Worm (Caenorhabditis elegans): ENCODE data around the gene F56D2.2.

The F56D2.2 gene

ce11 chrIII:5546309-5546708, 40.8 kb upstream of the F56D2.2 start:
- TF ChIP-seq nhr-21 (tag; optimal IDR thresholded peaks at IDR 0.05) (peak; percentile 30), nhr-237 (tag; optimal IDR thresholded peaks at IDR 0.05) (no peak), dmd-4 (tag; optimal IDR thresholded peaks at IDR 0.05) (no peak), nhr-25 (tag; optimal IDR thresholded peaks at IDR 0.05) (peak; percentile 12), C34F6.9 (tag; optimal IDR thresholded peaks at IDR 0.05) (peak; percentile 21)

DNA sequence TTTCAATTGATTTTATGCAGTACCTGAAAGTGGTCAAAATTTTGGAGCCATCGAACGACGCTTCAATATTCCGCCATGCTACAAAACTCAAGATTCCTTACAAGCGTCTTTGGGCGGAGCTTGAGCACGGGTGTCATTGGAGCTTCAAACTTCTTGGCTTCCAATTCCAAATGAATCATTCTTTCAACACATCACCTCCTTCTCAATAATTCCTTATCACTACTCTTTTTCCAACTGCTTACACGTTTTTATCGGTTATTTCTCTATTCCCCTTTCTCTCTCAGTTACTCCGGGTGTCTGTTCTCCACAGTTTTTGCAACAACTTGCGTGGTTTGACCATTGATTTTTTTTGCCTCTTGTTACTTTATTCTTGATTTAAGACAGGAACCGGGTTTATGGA, 40.3 kb upstream of the F56D2.2 start, which contains the start of gene F09F7.5:
Gene F09F7.5, plus strand, starts transcription at position 258 of the 400 bp plus-strand sequence.
- TF ChIP-seq unc-39 (tag; optimal IDR thresholded peaks at IDR 0.05) (no peak), alr-1 (tag; optimal IDR thresholded peaks at IDR 0.05) (no peak), fos-1 (tag; optimal IDR thresholded peaks at IDR 0.05) (peak; percentile 87), C34F6.9 (tag; optimal IDR thresholded peaks at IDR 0.05) (no peak), snpc-4 (tag; optimal IDR thresholded peaks at IDR 0.05) (no peak), nhr-25 (tag; optimal IDR thresholded peaks at IDR 0.05) (no peak), ztf-4 (tag; optimal IDR thresholded peaks at IDR 0.05) (no peak), mbf-1 (tag; optimal IDR thresholded peaks at IDR 0.05) (no peak), ama-1 (optimal IDR thresholded peaks at IDR 0.05) (no peak), crh-2 (tag; optimal IDR thresholded peaks at IDR 0.05) (peak; percentile 27), nhr-10 (tag; optimal IDR thresholded peaks at IDR 0.05) (no peak), blmp-1 (tag; optimal IDR thresholded peaks at IDR 0.05; ENCODE audit: insufficient read depth) (no peak), sma-3 (GFP tag; optimal IDR thresholded peaks at IDR 0.05) (no peak), gmeb-1 (tag; optimal IDR thresholded peaks at IDR 0.05) (no peak)

DNA sequence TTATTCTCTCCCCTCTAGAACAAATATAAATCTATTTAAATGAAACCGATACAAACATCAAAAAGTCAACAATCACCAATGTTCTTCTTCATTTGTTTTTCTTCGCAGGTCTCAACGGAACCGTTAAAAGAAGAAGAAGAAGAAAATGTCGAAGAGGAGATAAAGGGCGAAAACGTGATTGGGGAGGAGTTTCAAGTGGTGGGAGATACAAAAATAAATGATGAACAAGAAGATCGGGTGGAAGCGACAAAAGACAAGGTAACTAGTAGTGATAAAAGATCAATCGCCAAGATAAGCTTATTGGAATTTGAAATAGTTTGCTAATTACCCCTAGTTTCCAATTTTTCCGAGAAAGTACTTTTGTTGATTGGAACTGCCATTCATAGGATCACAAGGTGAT, 36.9 kb upstream of the F56D2.2 start:
- TF ChIP-seq nhr-11 (tag; optimal IDR thresholded peaks at IDR 0.05) = no peak
- peak; percentile 29 for TF ChIP-seq fos-1 (tag; optimal IDR thresholded peaks at IDR 0.05)
- TF ChIP-seq ama-1 (optimal IDR thresholded peaks at IDR 0.05) = no peak
- peak; percentile 24 for TF ChIP-seq sma-9 (GFP tag; optimal IDR thresholded peaks at IDR 0.05)
- TF ChIP-seq sma-9 (tag; optimal IDR thresholded peaks at IDR 0.05) = no peak
- no peak for TF ChIP-seq ZK546.5 (tag; optimal IDR thresholded peaks at IDR 0.05)
- peak; percentile 38 for TF ChIP-seq nhr-129 (tag; optimal IDR thresholded peaks at IDR 0.05)
- TF ChIP-seq zag-1 (tag; optimal IDR thresholded peaks at IDR 0.05) = no peak
- TF ChIP-seq nhr-21 (tag; optimal IDR thresholded peaks at IDR 0.05) = peak; percentile 34
- no peak for TF ChIP-seq egl-27 (tag; optimal IDR thresholded peaks at IDR 0.05)
- no peak for TF ChIP-seq mab-5 (tag; optimal IDR thresholded peaks at IDR 0.05)
- peak; percentile 44 for TF ChIP-seq nhr-25 (tag; optimal IDR thresholded peaks at IDR 0.05)
- TF ChIP-seq sma-3 (GFP tag; optimal IDR thresholded peaks at IDR 0.05) = peak; percentile 6
- TF ChIP-seq elt-1 (tag; optimal IDR thresholded peaks at IDR 0.05) = no peak
- no peak for TF ChIP-seq nhr-10 (tag; optimal IDR thresholded peaks at IDR 0.05)
- TF ChIP-seq blmp-1 (tag; optimal IDR thresholded peaks at IDR 0.05; ENCODE audit: insufficient read depth) = peak; percentile 31

DNA sequence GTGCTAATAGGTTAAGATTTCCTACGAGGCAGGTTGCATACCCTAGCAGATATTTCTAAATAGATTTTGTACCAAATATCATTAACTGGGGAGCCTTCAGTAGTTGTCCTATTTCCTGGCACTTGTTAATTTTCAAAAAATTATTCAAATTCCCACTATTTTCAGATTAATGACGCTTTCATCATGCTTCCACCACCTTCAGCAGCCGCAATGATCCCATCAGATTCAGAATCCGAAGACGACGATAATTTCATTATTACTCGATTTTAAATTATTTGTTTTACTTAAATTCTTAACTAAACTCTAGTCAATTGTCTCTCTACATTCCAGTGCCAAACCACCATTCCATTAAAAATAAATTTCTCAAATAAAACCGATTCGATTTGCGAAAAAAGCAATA, 36.2 kb upstream of the F56D2.2 start:
- TF ChIP-seq lin-13 (GFP tag; optimal IDR thresholded peaks at IDR 0.05) (peak; percentile 31), crh-2 (tag; optimal IDR thresholded peaks at IDR 0.05) (peak; percentile 8), lsy-2 (tag; optimal IDR thresholded peaks at IDR 0.05) (peak in 1 of 2 experiments; percentile 19), dmd-4 (tag; optimal IDR thresholded peaks at IDR 0.05) (no peak), ama-1 (optimal IDR thresholded peaks at IDR 0.05) (peak; percentile 79), nhr-129 (tag; optimal IDR thresholded peaks at IDR 0.05) (peak; percentile 26), sma-3 (GFP tag; optimal IDR thresholded peaks at IDR 0.05) (peak; percentile 24), ztf-4 (tag; optimal IDR thresholded peaks at IDR 0.05) (peak; percentile 46), mbf-1 (tag; optimal IDR thresholded peaks at IDR 0.05) (no peak)

ce11 chrIII:5552072-5552667, 34.9 kb upstream of the F56D2.2 start, which contains the start of gene F09F7.6:
Gene F09F7.6 (minus strand): TSS chrIII:5552135.
- no peak for TF ChIP-seq lin-13 (GFP tag; optimal IDR thresholded peaks at IDR 0.05)
- TF ChIP-seq zag-1 (tag; optimal IDR thresholded peaks at IDR 0.05) = no peak
- TF ChIP-seq F13H6.1 (tag; optimal IDR thresholded peaks at IDR 0.05) = peak; percentile 75
- TF ChIP-seq nhr-21 (tag; optimal IDR thresholded peaks at IDR 0.05) = peak; percentile 74
- peak; percentile 15 for TF ChIP-seq ama-1 (optimal IDR thresholded peaks at IDR 0.05)
- peak; percentile 60 for TF ChIP-seq gmeb-1 (tag; optimal IDR thresholded peaks at IDR 0.05)
- peak; percentile 91 for TF ChIP-seq nhr-129 (tag; optimal IDR thresholded peaks at IDR 0.05)
- TF ChIP-seq ztf-4 (tag; optimal IDR thresholded peaks at IDR 0.05) = peak; percentile 46
- peak; percentile 78 for TF ChIP-seq crh-2 (tag; optimal IDR thresholded peaks at IDR 0.05)
- peak; percentile 65 for TF ChIP-seq C34F6.9 (tag; optimal IDR thresholded peaks at IDR 0.05)
- peak; percentile 82 for TF ChIP-seq sma-3 (GFP tag; optimal IDR thresholded peaks at IDR 0.05)
- no peak for TF ChIP-seq lin-11 (tag; optimal IDR thresholded peaks at IDR 0.05)
- TF ChIP-seq mdl-1 (tag; optimal IDR thresholded peaks at IDR 0.05) = peak; percentile 65 to 68
- TF ChIP-seq unc-55 (GFP tag; optimal IDR thresholded peaks at IDR 0.05) = no peak
- no peak for TF ChIP-seq nhr-77 (tag; optimal IDR thresholded peaks at IDR 0.05)
- peak in 1 of 2 experiments; percentile 74 for TF ChIP-seq lsy-2 (tag; optimal IDR thresholded peaks at IDR 0.05)
- TF ChIP-seq nhr-25 (tag; optimal IDR thresholded peaks at IDR 0.05) = peak; percentile 79
- TF ChIP-seq elt-1 (tag; optimal IDR thresholded peaks at IDR 0.05) = peak; percentile 40
- peak; percentile 51 for TF ChIP-seq fos-1 (tag; optimal IDR thresholded peaks at IDR 0.05)
- peak; percentile 48 for TF ChIP-seq blmp-1 (tag; optimal IDR thresholded peaks at IDR 0.05; ENCODE audit: insufficient read depth)
- TF ChIP-seq sma-9 (GFP tag; optimal IDR thresholded peaks at IDR 0.05) = peak; percentile 95
- peak; percentile 36 for TF ChIP-seq sma-9 (tag; optimal IDR thresholded peaks at IDR 0.05)

Measured in whole organism, L2 larva.